Worm (Caenorhabditis elegans): ENCODE measurements around the gene T23F11.2.

T23F11.2 gene

DNA sequence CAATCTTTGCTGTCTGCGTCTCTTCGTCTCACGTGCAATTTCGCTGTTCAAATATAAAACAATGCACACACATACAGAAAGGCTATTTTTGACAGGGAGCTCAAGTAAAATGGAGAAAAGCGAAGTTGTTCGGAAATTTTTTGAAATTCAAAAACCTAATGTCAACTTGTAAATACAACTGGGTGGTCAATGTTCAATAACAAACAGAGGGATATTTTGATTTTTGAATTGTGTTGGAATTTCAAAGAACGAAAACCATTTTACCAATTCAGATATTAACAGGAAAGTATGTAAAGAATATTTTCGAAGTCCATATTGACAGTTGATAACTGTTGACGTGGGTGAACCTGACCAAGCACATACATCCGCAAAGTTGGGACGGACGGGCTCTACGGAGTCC lies 33.1 kb upstream of the T23F11.2 start, which contains the start of gene tag-243:
Gene tag-243 (minus strand): TSS at position 101 of the 400 bp plus-strand sequence.
- TF ChIP-seq swsn-7 (tag; optimal IDR thresholded peaks at IDR 0.05) (no peak), vab-15 (tag; optimal IDR thresholded peaks at IDR 0.05) (no peak), ets-5 (GFP tag; IDR thresholded peaks at IDR 0.05) (no peak), egl-27 (tag; optimal IDR thresholded peaks at IDR 0.05) (no peak), rnt-1 (tag; optimal IDR thresholded peaks at IDR 0.05) (peak; percentile 7), irx-1 (tag; optimal IDR thresholded peaks at IDR 0.05) (no peak), nhr-71 (tag; optimal IDR thresholded peaks at IDR 0.05) (peak; percentile 5), grh-1 (GFP tag; IDR thresholded peaks at IDR 0.05) (no peak), blmp-1 (tag; optimal IDR thresholded peaks at IDR 0.05) (no peak), nhr-28 (tag; optimal IDR thresholded peaks at IDR 0.05) (no peak)

DNA sequence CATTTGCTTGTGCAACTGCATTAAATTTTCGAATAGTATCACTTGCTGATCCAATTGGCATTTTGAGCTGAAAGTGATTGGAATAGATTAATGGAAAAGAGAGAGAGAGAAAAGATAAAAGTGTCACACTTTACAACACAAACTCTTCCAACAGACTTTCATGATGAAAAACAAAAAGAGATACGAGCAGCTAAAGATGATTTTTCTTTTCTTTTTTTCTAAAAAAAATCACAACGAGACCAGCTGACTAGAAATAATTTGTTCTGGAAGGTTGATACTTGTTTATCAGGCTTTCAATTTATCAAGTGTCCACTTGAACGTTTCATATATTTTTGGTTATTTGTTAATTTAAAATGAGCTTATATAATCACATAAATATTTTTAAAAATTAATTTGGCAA lies 31.8 kb upstream of the T23F11.2 start:
- TF ChIP-seq sptf-1 (tag; optimal IDR thresholded peaks at IDR 0.05) = no peak
- TF ChIP-seq nhr-85 (tag) = no peak
- TF ChIP-seq rnt-1 (tag; optimal IDR thresholded peaks at IDR 0.05) = peak; percentile 20
- no peak for TF ChIP-seq ceh-8 (GFP tag; optimal IDR thresholded peaks at IDR 0.05)
- no peak for TF ChIP-seq isw-1 (GFP tag; IDR thresholded peaks at IDR 0.05)
- TF ChIP-seq pag-3 (tag; optimal IDR thresholded peaks at IDR 0.05; ENCODE audit: borderline replicate concordance, insufficient read depth) = no peak
- TF ChIP-seq pqm-1 (tag; optimal IDR thresholded peaks at IDR 0.05) = no peak
- no peak for TF ChIP-seq nhr-84 (tag; optimal IDR thresholded peaks at IDR 0.05)
- no peak for TF ChIP-seq C04F5.9 (tag; optimal IDR thresholded peaks at IDR 0.05)
- no peak for TF ChIP-seq aha-1 (tag; optimal IDR thresholded peaks at IDR 0.05)
- peak in 1 of 2 experiments; percentile 12 for TF ChIP-seq efl-1 (optimal IDR thresholded peaks at IDR 0.05)
- TF ChIP-seq efl-1 (GFP tag; optimal IDR thresholded peaks at IDR 0.05 in 1 of 2) = no peak
- TF ChIP-seq lsy-2 (tag; optimal IDR thresholded peaks at IDR 0.05) = peak; percentile 58 to 62
- no peak for TF ChIP-seq ces-1 (GFP tag; optimal IDR thresholded peaks at IDR 0.05)
- TF ChIP-seq egl-27 (tag; optimal IDR thresholded peaks at IDR 0.05) = no peak
- no peak for TF ChIP-seq ceh-90 (tag; optimal IDR thresholded peaks at IDR 0.05)
- no peak for TF ChIP-seq nhr-47 (tag; optimal IDR thresholded peaks at IDR 0.05)
- TF ChIP-seq ceh-88 (GFP tag; IDR thresholded peaks at IDR 0.05) = no peak
- no peak for TF ChIP-seq fkh-4 (tag; optimal IDR thresholded peaks at IDR 0.05; ENCODE audit: borderline replicate concordance)
- no peak for TF ChIP-seq nhr-28 (tag; optimal IDR thresholded peaks at IDR 0.05)
- no peak for TF ChIP-seq ztf-11 (tag; optimal IDR thresholded peaks at IDR 0.05)
- TF ChIP-seq snu-23 (GFP tag; optimal IDR thresholded peaks at IDR 0.05) = peak; percentile 58
- no peak for TF ChIP-seq zip-4 (GFP tag; optimal IDR thresholded peaks at IDR 0.05)
- no peak for TF ChIP-seq hlh-4 (tag; optimal IDR thresholded peaks at IDR 0.05)
- TF ChIP-seq nhr-71 (tag; optimal IDR thresholded peaks at IDR 0.05) = peak; percentile 77
- no peak for TF ChIP-seq vab-15 (tag; optimal IDR thresholded peaks at IDR 0.05)
- peak; percentile 28 for TF ChIP-seq mep-1 (tag; optimal IDR thresholded peaks at IDR 0.05)
- TF ChIP-seq elt-3 (tag; optimal IDR thresholded peaks at IDR 0.05) = no peak
- no peak for TF ChIP-seq blmp-1 (tag; optimal IDR thresholded peaks at IDR 0.05)
- TF ChIP-seq Y116A8C.19 (tag; optimal IDR thresholded peaks at IDR 0.05; ENCODE audit: borderline replicate concordance) = no peak
- TF ChIP-seq lin-15B (tag; optimal IDR thresholded peaks at IDR 0.05) = no peak
- TF ChIP-seq efl-3 (GFP tag; optimal IDR thresholded peaks at IDR 0.05) = no peak
- no peak for TF ChIP-seq nhr-77 (tag; optimal IDR thresholded peaks at IDR 0.05)
- TF ChIP-seq nhr-20 (tag; optimal IDR thresholded peaks at IDR 0.05) = peak; percentile 10
- no peak for TF ChIP-seq lir-3 (tag; optimal IDR thresholded peaks at IDR 0.05; ENCODE audit: poor library complexity)
- no peak for TF ChIP-seq alr-1 (tag; optimal IDR thresholded peaks at IDR 0.05; ENCODE audit: borderline replicate concordance)
- no peak for TF ChIP-seq C34B4.2 (tag; optimal IDR thresholded peaks at IDR 0.05)
- no peak for TF ChIP-seq fkh-8 (tag; optimal IDR thresholded peaks at IDR 0.05)
- no peak for TF ChIP-seq fos-1 (tag; optimal IDR thresholded peaks at IDR 0.05)
- no peak for TF ChIP-seq unc-98 (GFP tag; IDR thresholded peaks at IDR 0.05)
- TF ChIP-seq ama-1 (optimal IDR thresholded peaks at IDR 0.05) = no peak
- no peak for TF ChIP-seq egl-13 (tag; optimal IDR thresholded peaks at IDR 0.05)
- TF ChIP-seq C16A3.4 (tag; optimal IDR thresholded peaks at IDR 0.05) = no peak
- TF ChIP-seq swsn-7 (tag; optimal IDR thresholded peaks at IDR 0.05) = peak; percentile 0
- TF ChIP-seq lin-35 (GFP tag; optimal IDR thresholded peaks at IDR 0.05) = no peak
- no peak for TF ChIP-seq F16B12.6 (tag; optimal IDR thresholded peaks at IDR 0.05)
- no peak for TF ChIP-seq lin-13 (GFP tag; optimal IDR thresholded peaks at IDR 0.05)
- peak; percentile 17 for TF ChIP-seq lin-39 (tag; optimal IDR thresholded peaks at IDR 0.05)

All from whole organism, L1 larva.